Worm (Caenorhabditis elegans) whole organism, late embryonic: ENCODE data around the gene irk-3.

Experiments used
- C08G9.2 ChIP-seq: sonication (generic microtip); optimal IDR thresholded peaks from 2 replicates; lab custom pipeline; 2016; ENCODE audit warnings: mild to moderate bottlenecking, missing genetic modification characterization, moderate library complexity, missing compliant biosample characterization
- C38D4.7 ChIP-seq: fragments of 200-800 bp; sonication (Bioruptor generic); optimal IDR thresholded peaks from 2 replicates; lab custom pipeline; 2018; ENCODE audit warnings: mild to moderate bottlenecking, missing genetic modification characterization, moderate library complexity, missing compliant biosample characterization
- F13H6.1 ChIP-seq: sonication (generic microtip); optimal IDR thresholded peaks from 2 replicates; lab custom pipeline; 2016; ENCODE audit warnings: missing genetic modification characterization, missing compliant biosample characterization
- Y22D7AL.16 ChIP-seq: sonication (generic microtip); optimal IDR thresholded peaks from 2 replicates; lab custom pipeline; 2016; ENCODE audit warnings: missing genetic modification characterization, missing compliant biosample characterization
- ceh-22 ChIP-seq: sonication (generic microtip); optimal IDR thresholded peaks from 2 replicates; lab custom pipeline; 2017; ENCODE audit warnings: missing biosample characterization, missing genetic modification characterization
- ceh-31 ChIP-seq: sonication (generic microtip); optimal IDR thresholded peaks from 2 replicates; lab custom pipeline; 2016; ENCODE audit warnings: missing genetic modification characterization, missing compliant biosample characterization
- ceh-34 ChIP-seq: sonication (generic microtip); optimal IDR thresholded peaks from 2 replicates; lab custom pipeline; 2016; ENCODE audit warnings: mild to moderate bottlenecking, missing genetic modification characterization, missing compliant biosample characterization
- ceh-9 ChIP-seq: sonication (generic microtip); optimal IDR thresholded peaks from 2 replicates; lab custom pipeline; 2016; ENCODE audit warnings: mild to moderate bottlenecking, missing genetic modification characterization, inconsistent platforms, missing compliant biosample characterization
- dve-1 ChIP-seq: sonication (generic microtip); optimal IDR thresholded peaks from 2 replicates; lab custom pipeline; 2017; ENCODE audit warnings: antibody characterized with exemption, mild to moderate bottlenecking, missing genetic modification characterization, missing compliant biosample characterization
- ets-4 ChIP-seq: sonication (generic microtip); optimal IDR thresholded peaks from 2 replicates; lab custom pipeline; 2016; ENCODE audit warnings: missing genetic modification characterization, missing compliant biosample characterization
- eyg-1 ChIP-seq: sonication (generic microtip); optimal IDR thresholded peaks from 2 replicates; lab custom pipeline; 2016; ENCODE audit warnings: missing genotype, missing genetic modification characterization, missing compliant biosample characterization
- fax-1 ChIP-seq: sonication (generic microtip); optimal IDR thresholded peaks from 2 replicates; lab custom pipeline; 2016; ENCODE audit warnings: missing genotype, missing genetic modification characterization, missing compliant biosample characterization
- fkh-10 ChIP-seq: fragments of 150-350 bp; optimal IDR thresholded peaks from 2 replicates; lab custom pipeline; 2014; ENCODE audit warnings: missing biosample characterization, missing genetic modification reagents, missing genetic modification characterization
- hlh-30 ChIP-seq: sonication (generic microtip); optimal IDR thresholded peaks from 2 replicates; lab custom pipeline; 2017; ENCODE audit warnings: antibody characterized with exemption, missing genetic modification characterization, missing compliant biosample characterization; ENCODE audit not compliant: insufficient read depth
- hlh-8 ChIP-seq: sonication (generic microtip); optimal IDR thresholded peaks from 2 replicates; lab custom pipeline; 2016; ENCODE audit warnings: missing genotype, missing genetic modification characterization, missing compliant biosample characterization
- lim-6 ChIP-seq: sonication (generic microtip); optimal IDR thresholded peaks from 2 replicates; lab custom pipeline; 2016; ENCODE audit warnings: missing genetic modification characterization, missing compliant biosample characterization
- madf-2 ChIP-seq: sonication (generic microtip); optimal IDR thresholded peaks from 2 replicates; lab custom pipeline; 2017; ENCODE audit warnings: missing genetic modification characterization, missing compliant biosample characterization
- pag-3 ChIP-seq: sonication (generic microtip); optimal IDR thresholded peaks from 2 replicates; lab custom pipeline; 2016; ENCODE audit warnings: missing compliant biosample characterization, missing genetic modification characterization, borderline replicate concordance
- pat-9 ChIP-seq: fragments of 200-800 bp; sonication (Bioruptor generic); optimal IDR thresholded peaks from 2 replicates; lab custom pipeline; 2018; ENCODE audit warnings: mild to moderate bottlenecking, missing genetic modification characterization, moderate library complexity, missing compliant biosample characterization
- pax-1 ChIP-seq: fragments of 150-350 bp; optimal IDR thresholded peaks from 2 replicates; lab custom pipeline; 2014; ENCODE audit warnings: missing biosample characterization, missing genetic modification characterization
- pha-4 ChIP-seq: fragments of 150-350 bp; optimal IDR thresholded peaks from 2 replicates; lab custom pipeline; 2018; ENCODE audit warnings: missing biosample characterization, missing genetic modification reagents, missing genetic modification characterization
- pqm-1 ChIP-seq: sonication (generic microtip); optimal IDR thresholded peaks from 2 replicates; lab custom pipeline; 2016; ENCODE audit warnings: missing genetic modification characterization, missing compliant biosample characterization
- pros-1 ChIP-seq: fragments of 150-350 bp; optimal IDR thresholded peaks from 2 replicates; lab custom pipeline; 2014; ENCODE audit warnings: missing biosample characterization, missing genetic modification reagents, missing genetic modification characterization
- rnt-1 ChIP-seq: sonication (generic microtip); optimal IDR thresholded peaks from 2 replicates; lab custom pipeline; 2016; ENCODE audit warnings: missing genetic modification characterization, missing compliant biosample characterization
- sox-2 ChIP-seq: fragments of 200-800 bp; sonication (Bioruptor generic); IDR thresholded peaks from 2 replicates; pipeline ENCODE4 v1.3.6; 2022; ENCODE audit warnings: missing genetic modification reagents, missing genetic modification characterization, missing compliant biosample characterization
- sox-4 ChIP-seq: sonication (generic microtip); optimal IDR thresholded peaks from 2 replicates; lab custom pipeline; 2017; ENCODE audit warnings: mild to moderate bottlenecking, missing genetic modification characterization, inconsistent platforms, missing compliant biosample characterization
- tbx-2 ChIP-seq: sonication (generic microtip); optimal IDR thresholded peaks from 2 replicates; lab custom pipeline; 2016; ENCODE audit warnings: missing genetic modification characterization, missing compliant biosample characterization
- ttx-3 ChIP-seq: sonication (generic microtip); optimal IDR thresholded peaks from 2 replicates; lab custom pipeline; 2016; ENCODE audit warnings: missing genetic modification reagents, missing genetic modification characterization, missing compliant biosample characterization
- unc-3 ChIP-seq, 2 experiments: fragments of 200-800 bp in 1 of 2; sonication (Bioruptor generic) in 1 of 2; sonication (generic microtip) in 1 of 2; conservative IDR thresholded peaks in 1 of 2; optimal IDR thresholded peaks in 1 of 2; 2 replicates each; pipeline versions ENCODE4 v1.3.6 to Lab custom; 2016 to 2022; ENCODE audit warnings: missing compliant biosample characterization in 2 of 2, missing genetic modification characterization in 2 of 2, missing genetic modification reagents in 1 of 2
- unc-42 ChIP-seq: sonication (generic microtip); optimal IDR thresholded peaks from 2 replicates; lab custom pipeline; 2016; ENCODE audit warnings: missing genotype, missing genetic modification characterization, missing compliant biosample characterization
- unc-55 ChIP-seq: sonication (generic microtip); optimal IDR thresholded peaks from 2 replicates; lab custom pipeline; 2017; ENCODE audit warnings: missing biosample characterization, missing genetic modification reagents, missing genetic modification characterization
- zip-5 ChIP-seq: sonication (generic microtip); optimal IDR thresholded peaks from 2 replicates; lab custom pipeline; 2016; ENCODE audit warnings: missing genetic modification characterization, missing compliant biosample characterization

Gene irk-3

ce11 chrX:14377169-14377568 is 7.0 kb upstream of the irk-3 start, which contains the start of gene Y60A9A.1:
Gene Y60A9A.1, minus strand, starts transcription at chrX:14377269.
- TF ChIP-seq lim-6 (tag; lab: Kevin White, UChicago) (no peak), hlh-8 (tag; lab: Kevin White, UChicago) (no peak), tbx-2 (tag; lab: Kevin White, UChicago) (no peak), pqm-1 (tag; lab: Kevin White, UChicago) (no peak), ceh-9 (no peak)
- TF ChIP-seq, all 69 proteins: peak for 0

- no peak for TF ChIP-seq dve-1
Observed at ce11 chrX:14366081-14366480, 4.1 kb downstream of the irk-3 start.

- TF ChIP-seq unc-55 (GFP tag; lab: Kevin White, UChicago): no peak
- TF ChIP-seq tbx-2 (tag; lab: Kevin White, UChicago): no peak
- no peak for TF ChIP-seq zip-5 (tag; lab: Kevin White, UChicago)
- no peak for TF ChIP-seq F13H6.1 (tag; lab: Kevin White, UChicago)
- no peak for TF ChIP-seq eyg-1 (tag; lab: Kevin White, UChicago)
- TF ChIP-seq pat-9 (tag; lab: Kevin White, UChicago): no peak
- no peak for TF ChIP-seq C08G9.2 (tag; lab: Kevin White, UChicago)
- no peak for TF ChIP-seq ceh-31 (tag; lab: Kevin White, UChicago)
- TF ChIP-seq ttx-3 (tag; lab: Kevin White, UChicago): no peak
- no peak for TF ChIP-seq fax-1 (tag; lab: Kevin White, UChicago)
- no peak for TF ChIP-seq sox-4 (tag; lab: Kevin White, UChicago)
- no peak for TF ChIP-seq ceh-22
- no peak for TF ChIP-seq pros-1 (tag; lab: Kevin White, UChicago)
- TF ChIP-seq rnt-1 (tag; lab: Kevin White, UChicago): no peak
- TF ChIP-seq ceh-34 (tag; lab: Kevin White, UChicago): no peak
- TF ChIP-seq hlh-30 (tag; lab: Kevin White, UChicago): no peak
- TF ChIP-seq C38D4.7 (GFP tag; lab: Kevin White, UChicago): no peak
Observed at ce11 chrX:14359571-14359970, 10.6 kb downstream of the irk-3 start.

ce11 chrX:14356683-14357287 is 13.4 kb downstream of the irk-3 start:
- TF ChIP-seq pha-4 (tag; lab: Kevin White, UChicago): no peak
- peak; percentile 100 for TF ChIP-seq unc-42

ce11 chrX:14355034-14355433 is 15.2 kb downstream of the irk-3 start:
- no peak for TF ChIP-seq pax-1 (tag; lab: Kevin White, UChicago)
- TF ChIP-seq unc-3 (GFP tag; conservative IDR thresholded peaks at IDR 0.05; lab: Robert Waterston, UW): no peak
- TF ChIP-seq unc-3 (tag; optimal IDR thresholded peaks at IDR 0.05; lab: Kevin White, UChicago): no peak
- TF ChIP-seq hlh-8 (tag; lab: Kevin White, UChicago): no peak
- TF ChIP-seq madf-2: no peak
- no peak for TF ChIP-seq lim-6 (tag; lab: Kevin White, UChicago)
- no peak for TF ChIP-seq sox-2 (GFP tag; lab: Robert Waterston, UW)
- TF ChIP-seq Y22D7AL.16 (tag; lab: Kevin White, UChicago): no peak
- TF ChIP-seq ceh-9: no peak
- no peak for TF ChIP-seq pag-3
- no peak for TF ChIP-seq fkh-10 (GFP tag; lab: Kevin White, UChicago)
- TF ChIP-seq ets-4 (tag; lab: Kevin White, UChicago): no peak
- TF ChIP-seq, all 69 proteins: peak for 0
